Fruit fly (Drosophila melanogaster): ENCODE measurements around the gene CG1571.

CG1571 gene

DNA sequence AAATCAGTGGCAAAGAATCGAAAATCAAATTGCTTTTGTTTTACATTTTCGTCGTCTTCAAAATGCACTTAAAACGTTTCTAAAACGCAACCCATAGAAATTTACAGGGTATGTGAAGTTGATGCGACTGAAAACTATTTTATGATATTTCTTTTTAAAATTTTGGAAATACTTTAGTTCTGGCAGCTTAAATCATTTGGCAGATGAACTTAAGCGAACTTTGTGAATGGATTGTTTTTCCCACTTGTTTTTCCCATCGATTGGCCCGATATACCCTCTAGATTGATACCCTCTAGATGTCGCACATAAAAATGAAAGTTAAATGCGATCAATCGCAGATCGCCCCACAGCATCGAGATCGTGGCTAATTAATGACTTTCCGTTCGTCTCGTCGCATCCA lies 50.5 kb downstream of the CG1571 start (continued):
- no peak for TF ChIP-seq GATAe (GFP tag; conservative IDR thresholded peaks at IDR 0.05)
- TF ChIP-seq CG9609 (GFP tag; optimal IDR thresholded peaks at IDR 0.05), result peak; percentile 9
- TF ChIP-seq nerfin-2 (GFP tag; IDR thresholded peaks at IDR 0.05; ENCODE audit: partially characterized antibody), result no peak
- peak; percentile 67 for TF ChIP-seq sisA (GFP tag; IDR thresholded peaks at IDR 0.05)
- peak; percentile 66 for TF ChIP-seq D19A (tag; optimal IDR thresholded peaks at IDR 0.05)
- TF ChIP-seq CG17612 (GFP tag; IDR thresholded peaks at IDR 0.05), result no peak
- no peak for TF ChIP-seq TFAM (GFP tag; optimal IDR thresholded peaks at IDR 0.05)
- TF ChIP-seq CG6813 (GFP tag; optimal IDR thresholded peaks at IDR 0.05), result peak; percentile 43
- TF ChIP-seq CG13624 (GFP tag; optimal IDR thresholded peaks at IDR 0.05), result no peak
- TF ChIP-seq schlank (tag; optimal IDR thresholded peaks at IDR 0.05), result no peak
- peak; percentile 53 for TF ChIP-seq CG13424 (tag; optimal IDR thresholded peaks at IDR 0.05)
- peak; percentile 49 for TF ChIP-seq CG4707 (GFP tag; optimal IDR thresholded peaks at IDR 0.05)
- no peak for TF ChIP-seq luna (GFP tag; optimal IDR thresholded peaks at IDR 0.05)
- peak; percentile 61 for TF ChIP-seq dmrt11E (tag; optimal IDR thresholded peaks at IDR 0.05)
- peak; percentile 64 for TF ChIP-seq chn (GFP tag; optimal IDR thresholded peaks at IDR 0.05)
- TF ChIP-seq CG8359 (GFP tag; optimal IDR thresholded peaks at IDR 0.05; ENCODE audit: borderline replicate concordance), result no peak
- TF ChIP-seq yki (optimal IDR thresholded peaks at IDR 0.05), result no peak
- TF ChIP-seq Jarid2 (GFP tag; optimal IDR thresholded peaks at IDR 0.05), result no peak
- no peak for TF ChIP-seq CG7372 (GFP tag; IDR thresholded peaks at IDR 0.05)
- peak; percentile 57 for TF ChIP-seq Sox100B (GFP tag; optimal IDR thresholded peaks at IDR 0.05)
- peak; percentile 39 for TF ChIP-seq tx (GFP tag; optimal IDR thresholded peaks at IDR 0.05)
- no peak for TF ChIP-seq CG15011 (GFP tag; optimal IDR thresholded peaks at IDR 0.05)
- no peak for TF ChIP-seq usp (GFP tag; optimal IDR thresholded peaks at IDR 0.05)
- peak; percentile 46 for TF ChIP-seq PHDP (tag; optimal IDR thresholded peaks at IDR 0.05)
- peak; percentile 56 for TF ChIP-seq Hsf (GFP tag; optimal IDR thresholded peaks at IDR 0.05)
- TF ChIP-seq CG4617 (GFP tag; optimal IDR thresholded peaks at IDR 0.05; ENCODE audit: borderline replicate concordance), result no peak
- TF ChIP-seq wor (GFP tag; IDR thresholded peaks at IDR 0.05), result peak; percentile 42; the same call in 1 of the 2 replicates
- TF ChIP-seq oc (tag; optimal IDR thresholded peaks at IDR 0.05), result peak; percentile 74
- TF ChIP-seq B-H1 (GFP tag; IDR thresholded peaks at IDR 0.05), result 0 out of 3 replicates have a peak, but pooled peaks have one; percentile 32
- TF ChIP-seq unc-4 (GFP tag; IDR thresholded peaks at IDR 0.05; ENCODE audit: partially characterized antibody), result no peak
- TF ChIP-seq CG18476 (GFP tag; optimal IDR thresholded peaks at IDR 0.05), result peak; percentile 57
- peak; percentile 8 for TF ChIP-seq CG6654 (GFP tag; optimal IDR thresholded peaks at IDR 0.05)
- peak in 1 of 2 experiments; percentile 88 for TF ChIP-seq bsh (GFP tag; optimal IDR thresholded peaks at IDR 0.05)
- no peak for TF ChIP-seq CG12942 (GFP tag; optimal IDR thresholded peaks at IDR 0.05)
- TF ChIP-seq CG2712 (tag; optimal IDR thresholded peaks at IDR 0.05), result peak; percentile 80
- TF ChIP-seq corto (GFP tag; optimal IDR thresholded peaks at IDR 0.05), result no peak
- peak; percentile 2 for TF ChIP-seq CG9437 (GFP tag; optimal IDR thresholded peaks at IDR 0.05)
- peak; percentile 88 for TF ChIP-seq Sox102F (GFP tag; optimal IDR thresholded peaks at IDR 0.05)
- TF ChIP-seq dimm (GFP tag; IDR thresholded peaks at IDR 0.05), result peak; percentile 41; the same call in 1 of the 2 replicates
- peak; percentile 42 for TF ChIP-seq cato (GFP tag; optimal IDR thresholded peaks at IDR 0.05; ENCODE audit: borderline replicate concordance)
- TF ChIP-seq trem (tag; optimal IDR thresholded peaks at IDR 0.05), result peak; percentile 40
- TF ChIP-seq grn (GFP tag; optimal IDR thresholded peaks at IDR 0.05), result peak; percentile 6
- TF ChIP-seq NC2β (GFP tag; optimal IDR thresholded peaks at IDR 0.05), result peak; percentile 46
- peak; percentile 74 for TF ChIP-seq CG6689 (GFP tag; IDR thresholded peaks at IDR 0.05)
- peak; percentile 89 for TF ChIP-seq ci (GFP tag; IDR thresholded peaks at IDR 0.05)
- no peak for TF ChIP-seq CG42726 (GFP tag; IDR thresholded peaks at IDR 0.05; ENCODE audit: partially characterized antibody)
- TF ChIP-seq CG10431 (GFP tag; optimal IDR thresholded peaks at IDR 0.05), result peak; percentile 11
- TF ChIP-seq ap (GFP tag; IDR thresholded peaks at IDR 0.05), result peak; percentile 44; the same call in 1 of the 2 replicates
- TF ChIP-seq lola (GFP tag; optimal IDR thresholded peaks at IDR 0.05), result peak in 1 of 3 experiments; percentile 63
- TF ChIP-seq CG11456 (GFP tag; IDR thresholded peaks at IDR 0.05), result no peak
